Fruit fly (Drosophila melanogaster): ENCODE results near the gene vrs.

Gene vrs

DNA sequence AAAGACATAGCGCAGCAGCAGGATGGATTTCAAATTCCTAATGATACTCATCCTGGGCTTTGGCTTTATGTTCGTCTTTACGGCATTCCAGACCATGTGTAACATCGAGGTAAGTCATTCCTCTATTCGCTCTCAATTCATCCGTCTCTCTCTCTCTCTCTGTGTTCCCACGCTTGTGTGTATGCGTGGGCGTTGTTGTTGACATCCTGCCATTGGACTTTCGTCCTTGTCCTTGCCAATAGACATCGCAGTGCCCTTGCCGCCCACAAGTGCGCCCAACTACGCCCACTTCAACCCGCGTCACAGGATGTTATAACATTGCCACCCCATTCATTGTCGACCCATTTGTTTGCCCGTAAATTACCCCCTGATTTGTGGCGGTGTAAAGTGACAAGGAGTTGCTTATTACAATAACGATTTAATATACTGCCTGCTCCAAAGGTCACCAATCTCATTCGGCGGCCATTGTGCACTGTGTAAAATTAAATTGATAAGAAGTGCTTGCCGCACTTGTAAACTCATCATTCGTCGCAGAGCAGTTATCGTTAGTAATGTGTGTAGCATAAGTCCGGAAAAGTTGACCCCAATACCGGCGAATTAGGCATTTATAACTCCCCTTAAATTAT lies 2.3 kb downstream of the vrs start (continued):
- no peak for TF ChIP-seq Bteb2 (GFP tag; optimal IDR thresholded peaks at IDR 0.05)
- no peak for TF ChIP-seq HHEX (GFP tag; optimal IDR thresholded peaks at IDR 0.05)
- no peak for TF ChIP-seq dm (GFP tag; optimal IDR thresholded peaks at IDR 0.05)
- no peak for TF ChIP-seq CG7372 (GFP tag; IDR thresholded peaks at IDR 0.05)
- TF ChIP-seq sim (GFP tag; IDR thresholded peaks at IDR 0.05): no peak
- no peak for TF ChIP-seq CG17186 (GFP tag; optimal IDR thresholded peaks at IDR 0.05)
- TF ChIP-seq CG10366 (GFP tag; IDR thresholded peaks at IDR 0.05): no peak
- no peak for TF ChIP-seq CG9215 (GFP tag; IDR thresholded peaks at IDR 0.05)
- TF ChIP-seq CG11093 (GFP tag; IDR thresholded peaks at IDR 0.05): no peak
- TF ChIP-seq Abd-B (GFP tag; optimal IDR thresholded peaks at IDR 0.05): no peak
- no peak for TF ChIP-seq CG16815 (GFP tag; optimal IDR thresholded peaks at IDR 0.05)
- TF ChIP-seq sens-2 (GFP tag; IDR thresholded peaks at IDR 0.05): no peak
- TF ChIP-seq NfI (GFP tag; optimal IDR thresholded peaks at IDR 0.05): no peak
- TF ChIP-seq ac (GFP tag; optimal IDR thresholded peaks at IDR 0.05): no peak
- TF ChIP-seq h (optimal IDR thresholded peaks at IDR 0.05): no peak
- no peak for TF ChIP-seq Hand (GFP tag; optimal IDR thresholded peaks at IDR 0.05)
- TF ChIP-seq CG12155 (GFP tag; optimal IDR thresholded peaks at IDR 0.05): no peak
- no peak for TF ChIP-seq ssp (GFP tag; IDR thresholded peaks at IDR 0.05)
- no peak for TF ChIP-seq CG34376 (GFP tag; optimal IDR thresholded peaks at IDR 0.05)
- TF ChIP-seq odd (GFP tag; optimal IDR thresholded peaks at IDR 0.05): no peak
- no peak for TF ChIP-seq Stat92E (GFP tag; optimal IDR thresholded peaks at IDR 0.05)
- no peak for TF ChIP-seq scrt (GFP tag; optimal IDR thresholded peaks at IDR 0.05)

DNA sequence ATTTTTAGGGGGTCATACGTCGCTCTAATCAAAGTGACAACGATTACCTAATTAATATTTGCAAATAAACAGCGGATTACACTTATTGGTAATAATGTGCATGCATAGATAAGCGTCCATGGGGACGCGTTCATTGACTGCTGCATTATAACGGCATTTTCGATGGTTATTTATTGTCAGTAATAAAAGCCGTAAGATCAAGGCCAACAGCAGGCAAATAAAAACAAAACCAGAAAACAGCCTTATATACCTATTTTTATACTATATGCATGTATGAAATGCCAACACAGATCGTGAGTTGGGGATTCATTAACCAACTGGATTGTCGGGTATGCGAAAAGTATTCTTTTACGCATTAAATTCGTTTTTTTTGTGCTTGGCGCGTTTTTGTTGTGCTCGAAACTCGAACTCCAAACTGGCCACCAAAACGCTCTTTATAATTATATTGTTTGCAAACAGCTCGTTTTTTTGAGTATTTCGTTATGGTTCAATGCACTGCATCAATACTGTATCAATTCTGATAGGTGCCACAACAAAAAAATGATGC lies 3.3 kb downstream of the vrs start:
- TF ChIP-seq sd (tag; optimal IDR thresholded peaks at IDR 0.05) (peak; percentile 30), Pdp1 (GFP tag; optimal IDR thresholded peaks at IDR 0.05) (peak in 1 of 2 experiments; percentile 28), chinmo (GFP tag; IDR thresholded peaks at IDR 0.05; ENCODE audit: partially characterized antibody) (peak; percentile 83; the same call in 2 of the 4 replicates), CG13894 (tag; optimal IDR thresholded peaks at IDR 0.05) (peak; percentile 58), abd-A (tag; optimal IDR thresholded peaks at IDR 0.05) (peak; percentile 40), Ada2b (GFP tag; IDR thresholded peaks at IDR 0.05) (no peak), CG11695 (GFP tag; IDR thresholded peaks at IDR 0.05) (no peak)

DNA sequence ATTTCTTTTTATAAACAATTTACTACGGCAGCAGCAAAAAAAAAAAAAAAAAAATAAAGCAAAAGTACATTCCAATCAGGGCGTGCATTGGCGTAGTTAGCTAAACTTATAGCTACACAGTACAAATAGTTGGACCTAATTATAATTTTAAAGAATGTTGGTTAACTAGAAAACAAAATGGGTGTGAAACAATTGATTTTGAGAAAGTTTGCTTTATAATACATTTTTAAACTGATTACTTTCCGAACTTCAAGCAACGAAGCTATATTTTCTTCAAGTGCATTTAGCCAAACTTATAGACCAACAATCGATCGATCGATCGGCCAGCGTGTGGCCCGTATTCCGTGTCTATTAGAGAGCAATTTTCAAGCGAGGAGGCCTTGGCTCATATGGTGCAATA lies 3.9 kb downstream of the vrs start:
- TF ChIP-seq ems (GFP tag; optimal IDR thresholded peaks at IDR 0.05) (peak; percentile 4), ci (GFP tag; IDR thresholded peaks at IDR 0.05) (peak; percentile 58; the same call in 2 of the 3 replicates), Ets65A (GFP tag) (peak; percentile 49), Ada2b (GFP tag; IDR thresholded peaks at IDR 0.05) (peak; percentile 31; the same call in 1 of the 2 replicates), CG12659 (GFP tag; optimal IDR thresholded peaks at IDR 0.05) (peak; percentile 19), CG7556 (GFP tag; optimal IDR thresholded peaks at IDR 0.05) (peak; percentile 4), phol (tag; optimal IDR thresholded peaks at IDR 0.05) (peak; percentile 47), zfh1 (GFP tag; IDR thresholded peaks at IDR 0.05) (0 out of 3 replicates have a peak, but pooled peaks have one; percentile 24), Oli (tag; optimal IDR thresholded peaks at IDR 0.05) (peak; percentile 58), CG8388 (GFP tag; optimal IDR thresholded peaks at IDR 0.05) (peak; percentile 16), row (GFP tag; IDR thresholded peaks at IDR 0.05) (peak; percentile 42), grau (tag; optimal IDR thresholded peaks at IDR 0.05) (peak; percentile 52), Atf6 (GFP tag; IDR thresholded peaks at IDR 0.05) (peak; percentile 39; the same call in 1 of the 2 replicates), mam (GFP tag; optimal IDR thresholded peaks at IDR 0.05) (peak; percentile 20), unpg (GFP tag; optimal IDR thresholded peaks at IDR 0.05) (peak; percentile 52), hb (GFP tag; IDR thresholded peaks at IDR 0.05; ENCODE audit: partially characterized antibody) (no peak), Drgx (GFP tag; IDR thresholded peaks at IDR 0.05) (peak; percentile 13; the same call in 1 of the 2 replicates), H2.0 (GFP tag; IDR thresholded peaks at IDR 0.05) (peak; percentile 43; the same call in 1 of the 2 replicates), CG2120 (GFP tag; optimal IDR thresholded peaks at IDR 0.05) (peak; percentile 22), corto (GFP tag; optimal IDR thresholded peaks at IDR 0.05) (no peak)
